Worm (Caenorhabditis elegans): Measurements from ENCODE around the gene tbx-2.

Gene tbx-2

ce11 chrIII:5172470-5172869 is 36.4 kb upstream of the tbx-2 start, which contains the start of gene K10D2.5:
Gene K10D2.5 (plus strand): TSS chrIII:5172720.
- no peak for TF ChIP-seq odd-2 (tag; optimal IDR thresholded peaks at IDR 0.05)
- TF ChIP-seq hlh-6 (tag; optimal IDR thresholded peaks at IDR 0.05), result peak; percentile 89
- peak; percentile 41 for TF ChIP-seq ceh-19 (GFP tag; optimal IDR thresholded peaks at IDR 0.05)
- peak; percentile 99 for TF ChIP-seq ceh-2 (tag; optimal IDR thresholded peaks at IDR 0.05)
- peak; percentile 98 for TF ChIP-seq mec-3 (tag; optimal IDR thresholded peaks at IDR 0.05; ENCODE audit: borderline replicate concordance)
- peak; percentile 52 for TF ChIP-seq hlh-15 (tag; optimal IDR thresholded peaks at IDR 0.05)
- peak; percentile 94 for TF ChIP-seq ceh-34 (tag; optimal IDR thresholded peaks at IDR 0.05)
- TF ChIP-seq unc-55 (GFP tag; optimal IDR thresholded peaks at IDR 0.05), result no peak
- no peak for TF ChIP-seq fkh-10 (GFP tag; optimal IDR thresholded peaks at IDR 0.05)
- TF ChIP-seq ceh-9 (tag; optimal IDR thresholded peaks at IDR 0.05), result no peak
- TF ChIP-seq ztf-16 (tag; optimal IDR thresholded peaks at IDR 0.05), result peak; percentile 92
- no peak for TF ChIP-seq K09A11.1 (tag; optimal IDR thresholded peaks at IDR 0.05; ENCODE audit: insufficient read depth)
- peak; percentile 60 for TF ChIP-seq K02D7.2 (tag; optimal IDR thresholded peaks at IDR 0.05)
- TF ChIP-seq sdc-2 (tag; optimal IDR thresholded peaks at IDR 0.05), result peak; percentile 79
- peak; percentile 39 for TF ChIP-seq ceh-48 (tag; optimal IDR thresholded peaks at IDR 0.05)
- peak; percentile 23 for TF ChIP-seq sox-2 (GFP tag; IDR thresholded peaks at IDR 0.05)
- 0 out of 2 replicates have a peak, but pooled peaks have one; percentile 16 for TF ChIP-seq ceh-45 (GFP tag; IDR thresholded peaks at IDR 0.05)
- peak; percentile 87 for TF ChIP-seq unc-42 (tag; optimal IDR thresholded peaks at IDR 0.05)
- TF ChIP-seq pax-1 (tag; optimal IDR thresholded peaks at IDR 0.05), result peak; percentile 49
- no peak for TF ChIP-seq ceh-22 (tag; optimal IDR thresholded peaks at IDR 0.05)
- TF ChIP-seq fkh-6 (tag; optimal IDR thresholded peaks at IDR 0.05), result peak; percentile 85
- peak; percentile 100 for TF ChIP-seq ceh-31 (tag; optimal IDR thresholded peaks at IDR 0.05)
- TF ChIP-seq hlh-13 (GFP tag; optimal IDR thresholded peaks at IDR 0.05), result peak; percentile 49
- no peak for TF ChIP-seq npax-4 (tag; optimal IDR thresholded peaks at IDR 0.05)
- TF ChIP-seq madf-2 (tag; optimal IDR thresholded peaks at IDR 0.05), result peak; percentile 80
- TF ChIP-seq eyg-1 (tag; optimal IDR thresholded peaks at IDR 0.05), result peak; percentile 89
- TF ChIP-seq hlh-30 (tag; optimal IDR thresholded peaks at IDR 0.05; ENCODE audit: insufficient read depth), result peak; percentile 23
- TF ChIP-seq pha-4 (tag; optimal IDR thresholded peaks at IDR 0.05), result no peak
- TF ChIP-seq nhr-232 (tag; optimal IDR thresholded peaks at IDR 0.05), result peak; percentile 25
- TF ChIP-seq ama-1 (optimal IDR thresholded peaks at IDR 0.05), result no peak
- TF ChIP-seq pag-3 (tag; optimal IDR thresholded peaks at IDR 0.05; ENCODE audit: borderline replicate concordance), result peak; percentile 78
- TF ChIP-seq Y22D7AL.16 (tag; optimal IDR thresholded peaks at IDR 0.05), result no peak
- peak; percentile 87 for TF ChIP-seq dmd-4 (tag; optimal IDR thresholded peaks at IDR 0.05; ENCODE audit: borderline replicate concordance)
- TF ChIP-seq pha-2 (tag; optimal IDR thresholded peaks at IDR 0.05), result no peak
- peak; percentile 55 for TF ChIP-seq gmeb-2 (tag; optimal IDR thresholded peaks at IDR 0.05)
- TF ChIP-seq pqm-1 (tag; optimal IDR thresholded peaks at IDR 0.05), result peak; percentile 94
- TF ChIP-seq ceh-6 (GFP tag; optimal IDR thresholded peaks at IDR 0.05), result peak; percentile 45
- peak; percentile 99 for TF ChIP-seq tbx-2 (tag; optimal IDR thresholded peaks at IDR 0.05)
- peak; percentile 99 for TF ChIP-seq ref-2 (tag; optimal IDR thresholded peaks at IDR 0.05)
- peak; percentile 78 for TF ChIP-seq unc-86 (tag; optimal IDR thresholded peaks at IDR 0.05)
- peak; percentile 80 for TF ChIP-seq ahr-1 (tag; optimal IDR thresholded peaks at IDR 0.05)
- TF ChIP-seq ceh-18 (tag; optimal IDR thresholded peaks at IDR 0.05), result peak; percentile 95
- peak; percentile 91 for TF ChIP-seq F13H6.1 (tag; optimal IDR thresholded peaks at IDR 0.05)
- TF ChIP-seq ceh-30 (tag; optimal IDR thresholded peaks at IDR 0.05), result no peak
- TF ChIP-seq hlh-8 (tag; optimal IDR thresholded peaks at IDR 0.05), result peak; percentile 95
- TF ChIP-seq pros-1 (tag; optimal IDR thresholded peaks at IDR 0.05), result peak; percentile 51
- TF ChIP-seq zip-5 (tag; optimal IDR thresholded peaks at IDR 0.05), result peak; percentile 92
- no peak for TF ChIP-seq T23F11.4 (GFP tag; optimal IDR thresholded peaks at IDR 0.05)
- peak; percentile 96 for TF ChIP-seq lim-6 (tag; optimal IDR thresholded peaks at IDR 0.05)
- no peak for TF ChIP-seq C38D4.7 (GFP tag; optimal IDR thresholded peaks at IDR 0.05)
- TF ChIP-seq ets-4 (tag; optimal IDR thresholded peaks at IDR 0.05), result peak; percentile 100
- TF ChIP-seq elt-2 (tag; optimal IDR thresholded peaks at IDR 0.05), result peak; percentile 84
- TF ChIP-seq sox-4 (tag; optimal IDR thresholded peaks at IDR 0.05), result no peak
- TF ChIP-seq tbx-7 (tag; optimal IDR thresholded peaks at IDR 0.05), result peak; percentile 99
